Worm (Caenorhabditis elegans): ENCODE results near the gene C01B10.11.

C01B10.11 gene

ce11 chrIV:6657519-6658031 lies at the start of gene C01B10.11:
TSS of gene C01B10.11 (plus strand) at chrIV:6657981.
- peak; percentile 13 for TF ChIP-seq nhr-25 (tag; optimal IDR thresholded peaks at IDR 0.05)
- no peak for TF ChIP-seq pha-4 (tag; optimal IDR thresholded peaks at IDR 0.05)
- TF ChIP-seq elt-3 (tag; optimal IDR thresholded peaks at IDR 0.05), result peak in 2 of 3 experiments; percentile 11 to 51
- no peak for TF ChIP-seq unc-62 (GFP tag; optimal IDR thresholded peaks at IDR 0.05)
- no peak for TF ChIP-seq R02D3.7 (tag; optimal IDR thresholded peaks at IDR 0.05)
- TF ChIP-seq aly-2 (tag; optimal IDR thresholded peaks at IDR 0.05), result no peak

- TF ChIP-seq ceh-82 (tag; optimal IDR thresholded peaks at IDR 0.05) (no peak), lin-15B (tag; optimal IDR thresholded peaks at IDR 0.05) (no peak), tbx-2 (tag; optimal IDR thresholded peaks at IDR 0.05) (no peak), elt-3 (tag; optimal IDR thresholded peaks at IDR 0.05) (no peak), fkh-10 (GFP tag; optimal IDR thresholded peaks at IDR 0.05) (no peak), lsy-12 (tag; optimal IDR thresholded peaks at IDR 0.05) (no peak), ceh-16 (tag; optimal IDR thresholded peaks at IDR 0.05) (no peak), snpc-4 (tag; optimal IDR thresholded peaks at IDR 0.05) (no peak), nhr-25 (tag; optimal IDR thresholded peaks at IDR 0.05) (no peak), ZK546.5 (tag; optimal IDR thresholded peaks at IDR 0.05) (no peak), pha-4 (tag; optimal IDR thresholded peaks at IDR 0.05) (peak; percentile 63), pqm-1 (tag; optimal IDR thresholded peaks at IDR 0.05) (no peak), daf-12 (tag; optimal IDR thresholded peaks at IDR 0.05) (no peak), lin-39 (tag; optimal IDR thresholded peaks at IDR 0.05) (no peak), unc-39 (tag; optimal IDR thresholded peaks at IDR 0.05) (no peak), zag-1 (tag; optimal IDR thresholded peaks at IDR 0.05) (no peak), ztf-4 (tag; optimal IDR thresholded peaks at IDR 0.05) (no peak), nhr-11 (tag; optimal IDR thresholded peaks at IDR 0.05) (no peak), nhr-12 (tag; optimal IDR thresholded peaks at IDR 0.05) (no peak), hmg-11 (tag; optimal IDR thresholded peaks at IDR 0.05) (peak; percentile 23), elt-1 (tag; optimal IDR thresholded peaks at IDR 0.05) (no peak), elt-2 (tag; optimal IDR thresholded peaks at IDR 0.05) (peak; percentile 22), nhr-23 (tag; optimal IDR thresholded peaks at IDR 0.05) (no peak), skn-1 (tag; optimal IDR thresholded peaks at IDR 0.05) (no peak), ama-1 (optimal IDR thresholded peaks at IDR 0.05) (peak; percentile 12), ztf-11 (tag; optimal IDR thresholded peaks at IDR 0.05) (no peak), nfya-1 (tag; optimal IDR thresholded peaks at IDR 0.05; ENCODE audit: insufficient read depth) (peak; percentile 44), aly-2 (tag; optimal IDR thresholded peaks at IDR 0.05) (no peak)
These were observed 44.5 kb upstream of the C01B10.11 start, which contains the start of gene drh-1 for ce11 chrIV:6613296-6613695. TSS of gene drh-1 (minus strand) at chrIV:6613353.

ce11 chrIV:6618607-6619006 lies 39.2 kb upstream of the C01B10.11 start:
- TF ChIP-seq daf-12 (tag; optimal IDR thresholded peaks at IDR 0.05) (no peak), nfya-1 (tag; optimal IDR thresholded peaks at IDR 0.05; ENCODE audit: insufficient read depth) (peak; percentile 8), pha-4 (tag; optimal IDR thresholded peaks at IDR 0.05) (peak; percentile 19), nhr-76 (tag; optimal IDR thresholded peaks at IDR 0.05) (no peak), elt-2 (tag; optimal IDR thresholded peaks at IDR 0.05) (peak; percentile 29)

ce11 chrIV:6621252-6621651 lies 36.5 kb upstream of the C01B10.11 start, which contains the start of gene C01B10.3:
TSS of gene C01B10.3 (minus strand) at chrIV:6621352.
- TF ChIP-seq egl-27 (tag; optimal IDR thresholded peaks at IDR 0.05) (no peak), fkh-10 (GFP tag; optimal IDR thresholded peaks at IDR 0.05) (no peak), elt-3 (tag; optimal IDR thresholded peaks at IDR 0.05) (no peak), nhr-25 (tag; optimal IDR thresholded peaks at IDR 0.05) (no peak), pqm-1 (tag; optimal IDR thresholded peaks at IDR 0.05) (no peak), snpc-4 (tag; optimal IDR thresholded peaks at IDR 0.05) (no peak)

- TF ChIP-seq lsy-12 (tag; optimal IDR thresholded peaks at IDR 0.05), result no peak
- no peak for TF ChIP-seq nhr-11 (tag; optimal IDR thresholded peaks at IDR 0.05)
- TF ChIP-seq nfya-1 (tag; optimal IDR thresholded peaks at IDR 0.05; ENCODE audit: insufficient read depth), result peak; percentile 20
- peak; percentile 36 for TF ChIP-seq pha-4 (tag; optimal IDR thresholded peaks at IDR 0.05)
- TF ChIP-seq hmg-11 (tag; optimal IDR thresholded peaks at IDR 0.05), result no peak
- no peak for TF ChIP-seq jun-1 (tag; optimal IDR thresholded peaks at IDR 0.05)
- TF ChIP-seq nhr-25 (tag; optimal IDR thresholded peaks at IDR 0.05), result peak; percentile 70
- no peak for TF ChIP-seq nhr-76 (tag; optimal IDR thresholded peaks at IDR 0.05)
- TF ChIP-seq nhr-12 (tag; optimal IDR thresholded peaks at IDR 0.05), result no peak
- no peak for TF ChIP-seq elt-1 (tag; optimal IDR thresholded peaks at IDR 0.05)
- TF ChIP-seq snpc-4 (tag; optimal IDR thresholded peaks at IDR 0.05), result no peak
- TF ChIP-seq ceh-82 (tag; optimal IDR thresholded peaks at IDR 0.05), result no peak
- TF ChIP-seq daf-12 (tag; optimal IDR thresholded peaks at IDR 0.05), result no peak
- peak; percentile 38 for TF ChIP-seq ceh-28 (tag; optimal IDR thresholded peaks at IDR 0.05)
- TF ChIP-seq elt-3 (tag; optimal IDR thresholded peaks at IDR 0.05), result peak in 1 of 3 experiments; percentile 73
- TF ChIP-seq mdl-1 (tag; optimal IDR thresholded peaks at IDR 0.05), result no peak
- TF ChIP-seq nhr-23 (tag; optimal IDR thresholded peaks at IDR 0.05), result peak; percentile 76
These were observed 35.6 kb upstream of the C01B10.11 start for ce11 chrIV:6622142-6622541.
